Worm (Caenorhabditis elegans) whole organism, L2 larva: ENCODE measurements around the gene nhr-218.

ENCODE experiments used
- sma-9 ChIP-seq, 2 experiments: fragments of 150-350 bp in 1 of 2; sonication (generic microtip) in 1 of 2; optimal IDR thresholded peaks; 2 replicates each; lab custom pipeline; 2014 to 2016; ENCODE audit warnings: missing genetic modification characterization in 2 of 2, mild to moderate bottlenecking in 1 of 2, missing biosample characterization in 1 of 2, missing compliant biosample characterization in 1 of 2, missing genetic modification reagents in 1 of 2, moderate library complexity in 1 of 2
- unc-62 ChIP-seq: fragments of 150-350 bp; optimal IDR thresholded peaks from 2 replicates; lab custom pipeline; 2014; ENCODE audit warnings: missing biosample characterization, missing genetic modification reagents, missing genetic modification characterization

- TF ChIP-seq sma-9 (GFP tag; optimal IDR thresholded peaks at IDR 0.05; lab: Kevin White, UChicago) (no peak), sma-9 (tag; optimal IDR thresholded peaks at IDR 0.05; lab: Kevin White, UChicago) (no peak), unc-62 (GFP tag; lab: Kevin White, UChicago) (no peak)
These were observed 22.6 kb upstream of the nhr-218 start, which contains the start of gene srh-98 for ce11 chrV:16235647-16236046.
